Worm (Caenorhabditis elegans) whole organism, mixed stage, embryonic: ENCODE results near the gene str-134.

Experiments used
- blmp-1 ChIP-seq: fragments of 150-350 bp; optimal IDR thresholded peaks from 2 replicates; lab custom pipeline; 2014; ENCODE audit warnings: missing biosample characterization, missing genetic modification characterization
- ceh-43 ChIP-seq: fragments of 200-800 bp; sonication (Bioruptor generic); optimal IDR thresholded peaks from 2 replicates; lab custom pipeline; 2018; ENCODE audit warnings: mild to moderate bottlenecking, missing genetic modification characterization, moderate library complexity, missing compliant biosample characterization
- ceh-83 ChIP-seq: fragments of 200-800 bp; sonication (Bioruptor generic); optimal IDR thresholded peaks from 2 replicates; lab custom pipeline; 2018; ENCODE audit warnings: mild to moderate bottlenecking, missing genetic modification characterization, missing compliant biosample characterization
- cnd-1 ChIP-seq: fragments of 200-800 bp; sonication (Bioruptor generic); optimal IDR thresholded peaks from 2 replicates; lab custom pipeline; 2018; ENCODE audit warnings: mild to moderate bottlenecking, missing genetic modification characterization, missing compliant biosample characterization
- elt-1 ChIP-seq: sonication (generic microtip); optimal IDR thresholded peaks from 2 replicates; lab custom pipeline; 2017; ENCODE audit warnings: missing genetic modification characterization, mild to moderate bottlenecking, missing compliant biosample characterization, antibody characterized with exemption, moderate library complexity, borderline replicate concordance; ENCODE audit not compliant: insufficient read depth
- elt-3 ChIP-seq: fragments of 150-350 bp; optimal IDR thresholded peaks from 2 replicates; lab custom pipeline; 2014; ENCODE audit warnings: missing biosample characterization, missing genetic modification characterization
- flh-1 ChIP-seq: fragments of 200-800 bp; sonication (Bioruptor generic); optimal IDR thresholded peaks from 2 replicates; lab custom pipeline; 2018; ENCODE audit warnings: mild to moderate bottlenecking, missing genetic modification characterization, moderate library complexity, missing compliant biosample characterization
- ham-2 ChIP-seq: fragments of 200-800 bp; sonication (Bioruptor generic); optimal IDR thresholded peaks from 2 replicates; lab custom pipeline; 2018; ENCODE audit warnings: mild to moderate bottlenecking, missing genetic modification characterization, missing compliant biosample characterization
- hlh-1 ChIP-seq: fragments of 150-350 bp; optimal IDR thresholded peaks from 2 replicates; lab custom pipeline; 2014; ENCODE audit warnings: missing biosample characterization, missing genetic modification reagents, missing genetic modification characterization
- nhr-2 ChIP-seq: fragments of 150-350 bp; optimal IDR thresholded peaks from 2 replicates; lab custom pipeline; 2014; ENCODE audit warnings: missing biosample characterization, missing genetic modification characterization
- nhr-28 ChIP-seq: fragments of 150-350 bp; optimal IDR thresholded peaks from 2 replicates; lab custom pipeline; 2014; ENCODE audit warnings: missing biosample characterization, missing genetic modification characterization
- nhr-76 ChIP-seq: sonication (generic microtip); optimal IDR thresholded peaks from 2 replicates; lab custom pipeline; 2017; ENCODE audit warnings: missing biosample characterization, missing genetic modification characterization
- pha-4 ChIP-seq: fragments of 150-350 bp; optimal IDR thresholded peaks from 2 replicates; lab custom pipeline; 2018; ENCODE audit warnings: missing biosample characterization, missing genetic modification reagents, missing genetic modification characterization
- sem-2 ChIP-seq: fragments of 200-800 bp; sonication (Bioruptor generic); optimal IDR thresholded peaks from 2 replicates; lab custom pipeline; 2018; ENCODE audit warnings: mild to moderate bottlenecking, missing genetic modification characterization, missing compliant biosample characterization
- snpc-4 ChIP-seq: fragments of 150-350 bp; optimal IDR thresholded peaks from 2 replicates; lab custom pipeline; 2014; ENCODE audit warnings: missing biosample characterization, missing genetic modification characterization
- sptf-1 ChIP-seq: sonication (generic microtip); optimal IDR thresholded peaks from 2 replicates; lab custom pipeline; 2017; ENCODE audit warnings: mild to moderate bottlenecking, missing genetic modification characterization, moderate library complexity, missing compliant biosample characterization
- tbx-8 ChIP-seq: fragments of 200-800 bp; sonication (Bioruptor generic); optimal IDR thresholded peaks from 2 replicates; lab custom pipeline; 2018; ENCODE audit warnings: mild to moderate bottlenecking, missing genetic modification characterization, moderate library complexity, missing compliant biosample characterization
- unc-39 ChIP-seq: fragments of 150-350 bp; optimal IDR thresholded peaks from 2 replicates; lab custom pipeline; 2014; ENCODE audit warnings: missing biosample characterization, missing genetic modification characterization

Gene str-134

DNA sequence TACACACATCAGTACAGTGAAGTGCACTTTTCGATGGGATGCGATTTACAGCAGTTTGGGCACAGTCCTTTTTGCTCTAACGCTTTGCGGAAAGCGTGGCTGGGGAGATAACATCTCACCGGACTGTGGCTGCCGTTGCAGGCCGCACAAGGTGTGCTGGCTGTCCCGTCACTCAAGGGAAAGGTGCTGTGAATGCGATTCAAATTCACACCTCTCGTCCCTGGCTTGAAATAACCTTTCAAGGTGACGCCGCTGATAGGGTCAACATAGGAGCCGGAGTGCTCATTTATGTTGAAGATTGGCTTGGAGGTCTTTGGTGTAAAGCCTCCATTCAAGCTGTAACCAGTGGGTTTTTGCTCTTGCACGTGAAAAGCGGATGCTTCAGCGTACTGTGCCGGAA is 50.6 kb downstream of the str-134 start:
- no peak for TF ChIP-seq ceh-43 (GFP tag; lab: Kevin White, UChicago)
- TF ChIP-seq nhr-76: no peak
- TF ChIP-seq unc-39: no peak
- TF ChIP-seq flh-1 (GFP tag; lab: Kevin White, UChicago): no peak
- TF ChIP-seq snpc-4 (tag; lab: Kevin White, UChicago): no peak
- TF ChIP-seq sem-2 (GFP tag; lab: Kevin White, UChicago): no peak
- no peak for TF ChIP-seq nhr-2 (tag; lab: Kevin White, UChicago)
- no peak for TF ChIP-seq pha-4 (tag; lab: Kevin White, UChicago)
- no peak for TF ChIP-seq elt-3
- TF ChIP-seq tbx-8 (GFP tag; lab: Kevin White, UChicago): no peak
- no peak for TF ChIP-seq cnd-1 (tag; lab: Kevin White, UChicago)
- TF ChIP-seq nhr-28 (tag; lab: Kevin White, UChicago): no peak
- no peak for TF ChIP-seq hlh-1
- no peak for TF ChIP-seq ham-2 (GFP tag; lab: Kevin White, UChicago)
- no peak for TF ChIP-seq sptf-1 (tag; lab: Kevin White, UChicago)
- TF ChIP-seq ceh-83: no peak
- no peak for TF ChIP-seq blmp-1 (tag; lab: Kevin White, UChicago)
- TF ChIP-seq elt-1 (tag; lab: Kevin White, UChicago): no peak
